Worm (Caenorhabditis elegans): ENCODE data around the gene C25E10.11.
A peak's percentile ranks its signal among the peaks of the same experiment; 100 is the strongest.

Gene C25E10.11

DNA sequence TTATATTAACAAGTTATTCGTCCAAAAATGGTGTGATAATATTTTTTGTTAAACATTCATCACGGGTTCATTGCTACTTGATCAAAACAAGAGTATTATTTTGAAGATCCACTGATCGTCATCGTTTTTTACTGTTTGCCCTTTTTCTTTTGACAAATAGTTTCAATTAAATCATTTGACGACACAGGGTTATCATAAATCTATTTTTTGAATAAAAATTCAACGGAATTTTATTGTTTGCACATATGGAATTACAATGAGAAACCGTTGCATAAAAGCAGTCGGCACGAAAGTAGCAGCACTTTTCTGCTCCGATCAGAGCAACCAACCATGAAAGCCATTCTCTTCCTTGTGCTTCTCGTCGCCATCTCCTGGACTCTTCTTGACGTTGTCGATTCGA lies 9.2 kb upstream of the C25E10.11 start, which contains the start of gene fip-2:
TSS of gene fip-2 (plus strand) at position 301 of the 400 bp plus-strand sequence.
- TF ChIP-seq F10E7.11 (tag; optimal IDR thresholded peaks at IDR 0.05) (no peak), repo-1 (tag; optimal IDR thresholded peaks at IDR 0.05) (no peak), hrde-1 (tag; optimal IDR thresholded peaks at IDR 0.05; ENCODE audit: borderline replicate concordance) (no peak), rcor-1 (GFP tag; IDR thresholded peaks at IDR 0.05) (no peak), lsy-27 (tag; optimal IDR thresholded peaks at IDR 0.05; ENCODE audit: borderline replicate concordance, insufficient read depth) (no peak), hlh-26 (GFP tag; conservative IDR thresholded peaks at IDR 0.05) (no peak), mes-4 (tag; optimal IDR thresholded peaks at IDR 0.05) (no peak), let-526 (GFP tag; IDR thresholded peaks at IDR 0.05) (no peak), him-1 (tag; optimal IDR thresholded peaks at IDR 0.05) (no peak), F23B12.7 (tag; optimal IDR thresholded peaks at IDR 0.05; ENCODE audit: insufficient read depth) (no peak)

DNA sequence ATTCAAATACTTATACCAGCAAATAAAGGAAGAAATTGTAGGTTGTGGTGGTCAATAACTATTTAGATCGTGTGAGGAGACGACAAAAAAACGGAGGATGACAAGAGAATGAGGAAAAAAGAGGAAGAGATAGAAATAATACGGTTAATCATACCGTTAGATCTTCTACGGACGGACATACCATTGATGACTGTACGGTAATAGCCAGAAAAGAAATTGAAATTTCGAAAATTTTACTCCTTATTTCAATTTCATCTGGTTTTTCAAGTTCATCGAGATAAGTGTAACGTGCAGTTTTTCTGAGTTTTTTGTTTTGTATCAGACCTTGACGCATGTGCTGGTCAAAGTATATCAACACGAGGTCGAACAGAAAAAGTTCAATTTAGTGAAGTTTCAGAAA lies 7.4 kb upstream of the C25E10.11 start:
- TF ChIP-seq ceh-91 (GFP tag; IDR thresholded peaks at IDR 0.05): no peak
- TF ChIP-seq akir-1 (GFP tag; optimal IDR thresholded peaks at IDR 0.05): no peak
- TF ChIP-seq unc-62 (GFP tag; optimal IDR thresholded peaks at IDR 0.05): no peak
- TF ChIP-seq ztf-25 (GFP tag; IDR thresholded peaks at IDR 0.05): no peak
- no peak for TF ChIP-seq F57A8.1 (GFP tag; optimal IDR thresholded peaks at IDR 0.05)
- no peak for TF ChIP-seq ceh-27 (GFP tag; optimal IDR thresholded peaks at IDR 0.05)
- no peak for TF ChIP-seq F49E8.2 (tag; optimal IDR thresholded peaks at IDR 0.05; ENCODE audit: insufficient read depth)
- TF ChIP-seq ama-1 (optimal IDR thresholded peaks at IDR 0.05): no peak
- TF ChIP-seq ama-1 (GFP tag; optimal IDR thresholded peaks at IDR 0.05): no peak

DNA sequence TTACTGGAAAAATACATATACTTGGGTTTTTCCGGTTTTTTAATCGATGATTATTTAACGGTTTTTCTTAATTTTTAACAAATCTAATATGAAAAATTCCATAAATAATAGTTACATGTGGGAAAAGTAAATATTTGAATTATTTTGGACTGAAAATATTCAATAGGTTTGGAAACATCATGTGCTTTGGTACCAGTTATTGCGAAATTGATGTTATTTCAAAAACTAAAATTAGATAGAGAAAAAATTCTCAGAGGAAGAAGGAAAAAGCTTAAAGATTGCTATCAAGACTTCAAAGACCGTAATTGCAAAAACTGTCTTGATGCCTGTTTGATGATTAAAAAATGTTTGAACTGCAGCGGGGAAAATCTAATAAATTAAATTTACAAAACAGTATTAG lies 6.5 kb upstream of the C25E10.11 start:
- no peak for TF ChIP-seq die-1 (tag; optimal IDR thresholded peaks at IDR 0.05)
- TF ChIP-seq cebp-1 (GFP tag; IDR thresholded peaks at IDR 0.05): no peak
- TF ChIP-seq cebp-1 (tag; optimal IDR thresholded peaks at IDR 0.05): peak; percentile 76
- TF ChIP-seq ztf-22 (GFP tag; optimal IDR thresholded peaks at IDR 0.05): no peak
- TF ChIP-seq Y53F4B.3 (GFP tag; IDR thresholded peaks at IDR 0.05): no peak
- TF ChIP-seq K11D2.4 (GFP tag; IDR thresholded peaks at IDR 0.05): no peak
- no peak for TF ChIP-seq bed-2 (GFP tag; IDR thresholded peaks at IDR 0.05)
- no peak for TF ChIP-seq B0261.1 (tag; optimal IDR thresholded peaks at IDR 0.05)

DNA sequence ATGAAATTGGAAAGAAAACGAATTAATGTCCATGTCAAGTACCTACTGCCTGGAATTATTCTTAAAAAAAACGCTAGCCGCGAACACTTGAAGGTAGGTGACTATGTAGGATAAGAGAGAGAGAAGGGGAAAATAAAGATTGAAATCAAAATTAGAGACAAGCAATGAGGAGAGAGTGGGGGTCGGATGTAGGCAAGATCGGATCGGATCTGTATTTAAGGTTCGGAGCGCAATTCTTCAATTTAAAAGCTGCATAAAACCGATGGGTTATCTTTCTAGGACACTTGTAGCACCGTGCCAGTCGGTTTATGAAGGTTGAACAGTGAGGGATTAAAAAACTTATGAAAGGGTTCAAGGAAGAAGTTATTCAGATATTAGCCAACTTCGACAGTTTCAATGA lies 4.6 kb upstream of the C25E10.11 start:
- TF ChIP-seq F22D6.2 (tag; optimal IDR thresholded peaks at IDR 0.05): no peak

DNA sequence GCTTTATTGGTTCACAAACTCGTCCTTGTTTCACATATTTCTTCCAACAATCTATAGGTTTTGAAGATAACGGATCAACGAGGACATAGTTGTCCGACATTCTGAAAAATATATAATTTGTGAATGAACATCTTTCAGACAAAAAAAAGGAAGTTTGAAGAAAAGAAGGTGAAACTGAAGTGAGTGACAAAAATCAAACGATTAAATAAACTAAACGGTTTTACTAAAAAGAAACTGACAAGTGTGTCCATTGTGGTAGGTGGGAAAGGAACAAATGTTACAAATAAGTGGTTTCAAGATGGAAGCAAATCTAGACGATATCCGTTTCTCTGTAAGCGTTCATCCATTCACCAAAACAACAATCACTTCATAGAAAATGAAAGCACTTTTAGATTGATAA lies 3.8 kb upstream of the C25E10.11 start, which contains the start of gene C25E10.12:
TSS of gene C25E10.12 (minus strand) at position 101 of the 400 bp plus-strand sequence.
- TF ChIP-seq bed-1 (GFP tag; IDR thresholded peaks at IDR 0.05): no peak
- TF ChIP-seq B0336.3 (GFP tag; IDR thresholded peaks at IDR 0.05): no peak
- no peak for TF ChIP-seq madf-6 (GFP tag; IDR thresholded peaks at IDR 0.05)
- TF ChIP-seq dpl-1 (GFP tag; optimal IDR thresholded peaks at IDR 0.05): no peak
- no peak for TF ChIP-seq ztf-28 (GFP tag; IDR thresholded peaks at IDR 0.05)
- TF ChIP-seq lin-40 (tag; optimal IDR thresholded peaks at IDR 0.05): no peak
- no peak for TF ChIP-seq dpff-1 (tag; optimal IDR thresholded peaks at IDR 0.05)
- TF ChIP-seq ztf-22 (GFP tag; optimal IDR thresholded peaks at IDR 0.05): no peak
- no peak for TF ChIP-seq mel-28 (tag; optimal IDR thresholded peaks at IDR 0.05; ENCODE audit: borderline replicate concordance)
- no peak for TF ChIP-seq nhr-27 (tag; optimal IDR thresholded peaks at IDR 0.05)
- TF ChIP-seq nfyb-1 (GFP tag; IDR thresholded peaks at IDR 0.05): no peak
- TF ChIP-seq F57A8.1 (GFP tag; optimal IDR thresholded peaks at IDR 0.05): no peak
- no peak for TF ChIP-seq ztf-26 (tag; optimal IDR thresholded peaks at IDR 0.05)
- TF ChIP-seq egl-18 (GFP tag; IDR thresholded peaks at IDR 0.05): no peak
- TF ChIP-seq ccch-3 (GFP tag; optimal IDR thresholded peaks at IDR 0.05): no peak
- no peak for TF ChIP-seq F39B2.1 (GFP tag; IDR thresholded peaks at IDR 0.05)
